Fruit fly (Drosophila melanogaster): Measurements from ENCODE around the gene CG32240.

dm6 chr3L:4341078-4341477 lies 40.4 kb downstream of the CG32240 start:
- TF ChIP-seq EcR (GFP tag; optimal IDR thresholded peaks at IDR 0.05) (no peak), CG8478 (optimal IDR thresholded peaks at IDR 0.05) (no peak), pan (optimal IDR thresholded peaks at IDR 0.05) (no peak), psq (optimal IDR thresholded peaks at IDR 0.05) (no peak)
